Worm (Caenorhabditis elegans) whole organism, midembryonic: Measurements from ENCODE around the gene C39E9.8.

Experiments
- T22C8.4 ChIP-seq: fragments of 200-800 bp; sonication (Bioruptor generic); IDR thresholded peaks from 2 replicates; pipeline ENCODE4 v1.3.6; 2022; ENCODE audit warnings: missing genetic modification characterization, missing compliant biosample characterization
- cog-1 ChIP-seq: sonication (generic microtip); optimal IDR thresholded peaks from 2 replicates; lab custom pipeline; 2016; ENCODE audit warnings: missing genetic modification characterization, missing compliant biosample characterization
- flt-1 ChIP-seq: fragments of 200-800 bp; sonication (Bioruptor generic); IDR thresholded peaks from 2 replicates; pipeline ENCODE4 v1.3.6; 2022; ENCODE audit warnings: missing genetic modification characterization, missing compliant biosample characterization
- klf-2 ChIP-seq: fragments of 200-800 bp; sonication (Bioruptor generic); conservative IDR thresholded peaks from 2 replicates; pipeline ENCODE4 v1.3.6; 2022; ENCODE audit warnings: missing genetic modification reagents, missing genetic modification characterization, missing compliant biosample characterization
- med-1 ChIP-seq: sonication (generic microtip); optimal IDR thresholded peaks from 2 replicates; lab custom pipeline; 2017; ENCODE audit warnings: missing genetic modification characterization, mild to moderate bottlenecking, missing compliant biosample characterization, antibody characterized with exemption, missing genetic modification reagents; ENCODE audit not compliant: insufficient read depth
- ref-1 ChIP-seq: fragments of 200-800 bp; sonication (Bioruptor generic); conservative IDR thresholded peaks from 2 replicates; pipeline ENCODE4 v1.3.6; 2022; ENCODE audit warnings: missing genetic modification reagents, missing genetic modification characterization, missing compliant biosample characterization
- tab-1 ChIP-seq: fragments of 200-800 bp; sonication (Bioruptor generic); IDR thresholded peaks from 2 replicates; pipeline ENCODE4 v1.3.6; 2022; ENCODE audit warnings: missing genetic modification characterization, missing compliant biosample characterization
- ztf-23 ChIP-seq: fragments of 200-800 bp; sonication (Bioruptor generic); IDR thresholded peaks from 2 replicates; pipeline ENCODE4 v1.3.6; 2022; ENCODE audit warnings: missing genetic modification reagents, missing genetic modification characterization, missing compliant biosample characterization
- ztf-29 ChIP-seq: fragments of 200-800 bp; sonication (Bioruptor generic); IDR thresholded peaks from 2 replicates; pipeline ENCODE4 v1.3.6; 2022; ENCODE audit warnings: missing genetic modification reagents, missing genetic modification characterization, missing compliant biosample characterization

- TF ChIP-seq klf-2 (GFP tag; lab: Robert Waterston, UW) (no peak), T22C8.4 (GFP tag; lab: Robert Waterston, UW) (no peak), ztf-29 (no peak), tab-1 (GFP tag; lab: Robert Waterston, UW) (no peak), ztf-23 (GFP tag; lab: Robert Waterston, UW) (no peak), med-1 (no peak), cog-1 (tag; lab: Kevin White, UChicago) (no peak), flt-1 (GFP tag; lab: Robert Waterston, UW) (no peak), ref-1 (GFP tag; lab: Robert Waterston, UW) (no peak)
Observed at ce11 chrIV:13046848-13047247, 32.4 kb upstream of the C39E9.8 start, which contains the start of gene scl-9.
